Fruit fly (Drosophila melanogaster) whole organism: ENCODE results near the gene Phf5a.

ENCODE experiments used
- CG8478 ChIP-seq: fragments of >200 bp; optimal IDR thresholded peaks from 2 replicates; lab custom pipeline; 2018; ENCODE audit warnings: inconsistent platforms
- Dll ChIP-seq: fragments of >200 bp; optimal IDR thresholded peaks from 2 replicates; lab custom pipeline; 2017
- pan ChIP-seq: fragments of >200 bp; optimal IDR thresholded peaks from 2 replicates; lab custom pipeline; 2017
- psq ChIP-seq: fragments of >200 bp; optimal IDR thresholded peaks from 2 replicates; lab custom pipeline; 2017
- usp ChIP-seq: fragments of >200 bp; optimal IDR thresholded peaks from 2 replicates; lab custom pipeline; 2017; ENCODE audit warnings: missing biosample characterization, missing genetic modification characterization, mixed read lengths

DNA sequence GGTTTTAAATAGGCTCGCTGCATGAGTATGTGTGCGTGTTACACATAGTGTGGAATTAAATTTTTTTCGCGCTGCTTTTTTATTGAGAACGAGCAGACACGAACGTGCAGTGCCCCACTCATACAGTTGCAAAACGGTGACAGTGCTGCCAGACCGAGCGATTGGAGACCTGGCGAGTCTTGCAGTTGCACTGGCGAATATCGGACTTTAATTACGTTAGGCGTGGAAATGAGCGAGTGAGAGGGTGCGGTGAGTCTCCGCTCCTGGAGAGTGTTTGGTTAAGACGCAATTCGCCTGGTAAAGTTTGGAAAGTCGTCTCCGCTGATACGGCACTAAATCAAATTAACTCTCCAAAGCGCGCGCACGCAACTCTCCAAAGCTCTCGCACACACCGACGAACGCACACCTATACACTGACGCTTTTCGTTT is 9.3 kb downstream of the Phf5a start:
- TF ChIP-seq Dll (lab: Kevin White, UChicago) (no peak), psq (lab: Kevin White, UChicago) (no peak), usp (GFP tag; lab: Kevin White, UChicago) (no peak), CG8478 (lab: Kevin White, UChicago) (no peak), pan (lab: Kevin White, UChicago) (no peak)
